Fruit fly (Drosophila melanogaster) whole organism, wandering third instar larva: ENCODE data around the gene RpL9.

Source experiments
- Dfd ChIP-seq: fragments of >200 bp; optimal IDR thresholded peaks from 2 replicates; lab custom pipeline; 2017; ENCODE audit warnings: missing biosample characterization, missing genetic modification characterization
- Dif ChIP-seq: fragments of 200-275, 200-300 bp; sonication (Bioruptor generic); optimal IDR thresholded peaks from 2 replicates; lab custom pipeline; 2018; ENCODE audit warnings: missing biosample characterization, missing genetic modification characterization; ENCODE audit not compliant: partially characterized antibody
- Hr78 ChIP-seq: fragments of >200 bp; optimal IDR thresholded peaks from 2 replicates; lab custom pipeline; 2017; ENCODE audit warnings: missing biosample characterization, missing genetic modification characterization
- N ChIP-seq: fragments of >200 bp; optimal IDR thresholded peaks from 2 replicates; lab custom pipeline; 2018; ENCODE audit warnings: missing biosample characterization, missing external identifiers, missing genetic modification characterization
- brk ChIP-seq: fragments of 200-800 bp; sonication (Bioruptor generic); optimal IDR thresholded peaks from 2 replicates; lab custom pipeline; 2016; ENCODE audit warnings: missing biosample characterization, mild to moderate bottlenecking, missing genetic modification characterization
- dmrt93B ChIP-seq: fragments of 200-800 bp; sonication (Bioruptor generic); optimal IDR thresholded peaks from 2 replicates; lab custom pipeline; 2018; ENCODE audit warnings: missing biosample characterization, mild to moderate bottlenecking, missing genetic modification characterization
- dsf ChIP-seq: sonication (Bioruptor generic); optimal IDR thresholded peaks from 2 replicates; lab custom pipeline; 2016; ENCODE audit warnings: missing biosample characterization, missing genetic modification characterization, borderline replicate concordance
- foxo ChIP-seq, 2 experiments: fragments of 200-800 bp; sonication (Bioruptor generic); optimal IDR thresholded peaks; 2 replicates in 1 of 2; 3 replicates in 1 of 2; lab custom pipeline; 2016 to 2017; ENCODE audit warnings: missing biosample characterization in 2 of 2, missing genetic modification characterization in 2 of 2
- h ChIP-seq: fragments of 200-800 bp; sonication (Bioruptor generic); optimal IDR thresholded peaks from 3 replicates; lab custom pipeline; 2016; ENCODE audit warnings: missing biosample characterization, mild to moderate bottlenecking, missing genetic modification characterization
- jim ChIP-seq: fragments of 175-275, 200-325 bp; sonication (Bioruptor generic); optimal IDR thresholded peaks from 2 replicates; lab custom pipeline; 2016; ENCODE audit warnings: missing biosample characterization, mild to moderate bottlenecking, missing genetic modification characterization
- psq ChIP-seq: fragments of 200-800 bp; sonication (Bioruptor generic); optimal IDR thresholded peaks from 3 replicates; lab custom pipeline; 2017; ENCODE audit warnings: missing biosample characterization, mild to moderate bottlenecking, missing genetic modification characterization, moderate library complexity
- usp ChIP-seq: fragments of >200 bp; optimal IDR thresholded peaks from 2 replicates; lab custom pipeline; 2017; ENCODE audit warnings: missing biosample characterization, missing genetic modification characterization
- woc ChIP-seq: sonication (Bioruptor generic); optimal IDR thresholded peaks from 2 replicates; lab custom pipeline; 2016; ENCODE audit warnings: missing biosample characterization, mild to moderate bottlenecking, missing genetic modification characterization

DNA sequence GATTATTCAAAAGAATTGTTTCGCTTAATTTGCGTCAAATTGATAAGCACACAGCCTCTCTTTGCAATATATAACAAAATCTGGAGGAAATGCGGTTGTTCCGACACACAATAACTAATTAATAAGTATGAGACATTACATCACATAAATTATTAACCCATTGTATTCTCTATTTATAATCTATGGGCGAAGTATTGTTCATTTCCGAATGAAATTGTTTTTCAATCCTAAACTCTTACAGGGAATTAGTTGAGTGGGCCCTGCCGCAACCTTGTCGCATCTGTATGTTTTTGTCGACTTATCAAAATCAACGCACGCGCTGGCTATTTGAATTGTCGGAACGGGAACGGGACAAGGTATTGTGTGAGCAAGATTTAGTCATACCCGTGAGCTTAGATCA is 31.8 kb downstream of the RpL9 start, which contains the start of gene CG16743:
- TF ChIP-seq jim (GFP tag; lab: Kevin White, UChicago): no peak
- no peak for TF ChIP-seq woc (GFP tag; lab: Kevin White, UChicago)
- no peak for TF ChIP-seq dsf (GFP tag; lab: Kevin White, UChicago)
- peak; percentile 79 for TF ChIP-seq h
- TF ChIP-seq Dfd (GFP tag; lab: Kevin White, UChicago): no peak
- TF ChIP-seq dmrt93B (GFP tag; lab: Kevin White, UChicago): no peak
- TF ChIP-seq usp: no peak
- peak in 1 of 2 experiments; percentile 70 for TF ChIP-seq foxo (GFP tag; optimal IDR thresholded peaks at IDR 0.05; lab: Kevin White, UChicago)
- TF ChIP-seq Dif (GFP tag; lab: Kevin White, UChicago): no peak
- TF ChIP-seq brk (GFP tag; lab: Kevin White, UChicago): no peak
- no peak for TF ChIP-seq N
- peak; percentile 54 for TF ChIP-seq psq (GFP tag; lab: Kevin White, UChicago)
- no peak for TF ChIP-seq Hr78 (GFP tag; lab: Kevin White, UChicago)
